Worm (Caenorhabditis elegans) whole organism, L1 larva: Measurements from ENCODE around the gene swt-1.

Experiments
- ceh-63 ChIP-seq: fragments of 200-800 bp; sonication (Bioruptor generic); optimal IDR thresholded peaks from 2 replicates; lab custom pipeline; 2018; ENCODE audit warnings: mild to moderate bottlenecking, missing genetic modification characterization, missing compliant biosample characterization
- fkh-10 ChIP-seq: sonication (generic microtip); optimal IDR thresholded peaks from 2 replicates; lab custom pipeline; 2017; ENCODE audit warnings: missing biosample characterization, missing genetic modification reagents, missing genetic modification characterization
- irx-1 ChIP-seq: sonication (generic microtip); optimal IDR thresholded peaks from 2 replicates; lab custom pipeline; 2016; ENCODE audit warnings: missing genetic modification characterization, missing compliant biosample characterization
- lin-14 ChIP-seq: fragments of 200-800 bp; sonication (Bioruptor generic); optimal IDR thresholded peaks from 2 replicates; lab custom pipeline; 2018; ENCODE audit warnings: mild to moderate bottlenecking, missing genetic modification characterization, moderate library complexity, missing compliant biosample characterization
- mab-9 ChIP-seq: fragments of 200-800 bp; sonication (Bioruptor generic); IDR thresholded peaks from 2 replicates; pipeline ENCODE4 v1.3.6; 2022; ENCODE audit warnings: missing genetic modification reagents, missing genetic modification characterization, missing compliant biosample characterization
- nhr-12 ChIP-seq: sonication (generic microtip); optimal IDR thresholded peaks from 2 replicates; lab custom pipeline; 2017; ENCODE audit warnings: missing biosample characterization, missing genetic modification characterization
- snpc-4 ChIP-seq: fragments of 150-350 bp; optimal IDR thresholded peaks from 2 replicates; lab custom pipeline; 2014; ENCODE audit warnings: missing biosample characterization, missing genetic modification characterization

DNA sequence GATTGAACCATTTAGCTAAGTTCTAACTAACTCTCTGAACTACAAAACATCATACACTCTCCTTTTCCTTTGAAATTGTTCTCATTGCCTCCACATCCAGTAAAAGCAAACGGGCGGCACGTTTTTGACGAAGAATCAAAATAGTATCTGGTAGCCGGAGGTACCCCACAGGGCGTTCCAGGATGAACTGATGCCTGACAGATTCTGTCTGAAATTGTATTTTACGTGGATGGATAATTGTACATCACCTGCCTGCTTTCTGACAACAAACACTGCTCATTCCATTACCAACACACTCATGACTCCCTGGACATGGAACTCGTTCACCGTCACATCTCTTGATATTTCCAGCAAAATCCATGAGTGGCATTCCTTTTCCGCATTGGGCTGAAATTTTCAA, 16.9 kb upstream of the swt-1 start:
- TF ChIP-seq fkh-10 (GFP tag; lab: Kevin White, UChicago): no peak
- no peak for TF ChIP-seq snpc-4 (tag; lab: Kevin White, UChicago)
- no peak for TF ChIP-seq irx-1 (tag; lab: Kevin White, UChicago)
- no peak for TF ChIP-seq mab-9 (GFP tag; lab: Robert Waterston, UW)
- TF ChIP-seq nhr-12 (tag; lab: Kevin White, UChicago): no peak
- no peak for TF ChIP-seq ceh-63
- TF ChIP-seq lin-14 (GFP tag; lab: Kevin White, UChicago): no peak
